Fruit fly (Drosophila melanogaster): ENCODE measurements around the gene FMRFaR.

The FMRFaR gene

DNA sequence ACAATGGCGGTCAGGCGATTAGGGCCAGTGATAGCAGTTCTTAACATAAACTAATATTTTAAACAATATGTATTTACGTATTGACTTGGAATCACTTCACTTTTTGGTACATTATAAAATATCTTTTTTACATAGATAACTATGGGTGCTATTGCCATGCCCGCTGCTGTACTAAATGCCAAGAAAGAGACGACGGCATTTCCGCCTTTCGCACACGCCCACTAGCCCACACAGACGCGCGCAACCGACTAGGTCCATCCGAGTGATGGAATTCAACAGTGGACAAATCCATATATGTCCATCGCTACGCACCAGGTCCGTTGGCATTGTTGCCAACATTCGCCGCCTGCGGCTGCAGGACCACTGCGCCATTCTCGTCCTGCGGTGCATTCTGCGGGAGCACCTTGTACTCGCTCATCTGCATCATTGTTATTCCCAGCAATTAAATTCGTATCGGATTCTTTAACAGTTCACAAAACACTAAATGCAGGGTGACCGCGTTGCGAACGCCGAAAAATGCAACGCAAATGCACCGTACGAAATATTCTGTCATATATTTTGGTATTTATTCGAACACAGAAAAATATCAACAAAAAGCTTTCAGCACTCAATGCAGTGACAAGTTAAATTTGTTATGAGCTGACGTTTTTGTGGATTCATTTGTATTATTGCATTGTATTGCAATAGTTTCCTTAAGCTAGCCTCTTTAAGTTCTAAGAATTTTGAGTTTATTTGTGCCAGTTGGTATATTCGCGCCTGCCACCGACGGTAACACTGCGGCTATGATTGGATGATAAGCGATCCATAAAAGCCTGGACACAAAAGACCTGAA lies 45.0 kb downstream of the FMRFaR start, which contains the start of the genes scramb2 and Sk2 (continued):
- peak; percentile 86 for TF ChIP-seq CG12155 (GFP tag; optimal IDR thresholded peaks at IDR 0.05)
- TF ChIP-seq CG13624 (GFP tag; optimal IDR thresholded peaks at IDR 0.05) = peak; percentile 84
- TF ChIP-seq CG43689 (GFP tag; IDR thresholded peaks at IDR 0.05) = peak; percentile 77
- peak; percentile 89 for TF ChIP-seq Six4 (GFP tag; optimal IDR thresholded peaks at IDR 0.05)
- TF ChIP-seq E2f2 (GFP tag; IDR thresholded peaks at IDR 0.05) = peak; percentile 78
- peak; percentile 96 for TF ChIP-seq CG34422 (GFP tag; IDR thresholded peaks at IDR 0.05)
- peak; percentile 94 for TF ChIP-seq tap (tag; optimal IDR thresholded peaks at IDR 0.05)
- peak; percentile 95 for TF ChIP-seq Oli (tag; optimal IDR thresholded peaks at IDR 0.05)
- TF ChIP-seq gcm2 (GFP tag; optimal IDR thresholded peaks at IDR 0.05) = peak; percentile 85
- TF ChIP-seq fd102C (GFP tag; optimal IDR thresholded peaks at IDR 0.05) = peak; percentile 80
- TF ChIP-seq CG11695 (GFP tag; IDR thresholded peaks at IDR 0.05) = peak; percentile 97
- peak; percentile 90 for TF ChIP-seq jing (GFP tag; optimal IDR thresholded peaks at IDR 0.05)
- peak; percentile 95 for TF ChIP-seq CG18262 (tag; optimal IDR thresholded peaks at IDR 0.05)
- TF ChIP-seq lmd (GFP tag; IDR thresholded peaks at IDR 0.05) = peak; percentile 94
- peak; percentile 83 for TF ChIP-seq CG14710 (tag; optimal IDR thresholded peaks at IDR 0.05)
- peak; percentile 47 for TF ChIP-seq Elba2 (GFP tag; optimal IDR thresholded peaks at IDR 0.05)
- TF ChIP-seq D19A (tag; optimal IDR thresholded peaks at IDR 0.05) = peak; percentile 90
- TF ChIP-seq abd-A (tag; optimal IDR thresholded peaks at IDR 0.05) = no peak
- peak; percentile 95 for TF ChIP-seq fd64A (GFP tag; optimal IDR thresholded peaks at IDR 0.05)
- no peak for TF ChIP-seq cad (GFP tag; optimal IDR thresholded peaks at IDR 0.05)
- peak; percentile 88 for TF ChIP-seq CG32767 (GFP tag; IDR thresholded peaks at IDR 0.05)
- peak; percentile 91 for TF ChIP-seq CG4707 (GFP tag; optimal IDR thresholded peaks at IDR 0.05)
- TF ChIP-seq CG18764 (GFP tag; optimal IDR thresholded peaks at IDR 0.05) = peak; percentile 83
- TF ChIP-seq Vsx1 (GFP tag; optimal IDR thresholded peaks at IDR 0.05) = peak; percentile 94
- TF ChIP-seq pum (GFP tag; optimal IDR thresholded peaks at IDR 0.05) = peak; percentile 67
- TF ChIP-seq btn (GFP tag; optimal IDR thresholded peaks at IDR 0.05) = peak; percentile 77
- peak; percentile 95 for TF ChIP-seq ATbp (GFP tag; optimal IDR thresholded peaks at IDR 0.05)
- TF ChIP-seq tx (GFP tag; optimal IDR thresholded peaks at IDR 0.05) = peak; percentile 67
- peak; percentile 84 for TF ChIP-seq peb (GFP tag; IDR thresholded peaks at IDR 0.05)
- no peak for TF ChIP-seq yki (optimal IDR thresholded peaks at IDR 0.05)
- TF ChIP-seq CG34224 (GFP tag; IDR thresholded peaks at IDR 0.05; ENCODE audit: partially characterized antibody) = no peak
- TF ChIP-seq phol (tag; optimal IDR thresholded peaks at IDR 0.05) = peak; percentile 93
- peak; percentile 84 for TF ChIP-seq CG6654 (GFP tag; optimal IDR thresholded peaks at IDR 0.05)
- peak; percentile 87 for TF ChIP-seq CG3407 (GFP tag; optimal IDR thresholded peaks at IDR 0.05)
- TF ChIP-seq so (GFP tag; IDR thresholded peaks at IDR 0.05) = peak; percentile 95; the same call in 2 of the 3 replicates
- TF ChIP-seq Dfd (GFP tag; optimal IDR thresholded peaks at IDR 0.05) = peak in 1 of 2 experiments; percentile 19
- peak; percentile 95 for TF ChIP-seq kah (GFP tag; optimal IDR thresholded peaks at IDR 0.05)
- TF ChIP-seq oc (tag; optimal IDR thresholded peaks at IDR 0.05) = peak; percentile 92
- peak; percentile 91 for TF ChIP-seq scrt (GFP tag; optimal IDR thresholded peaks at IDR 0.05)
- TF ChIP-seq Neu2 (GFP tag; optimal IDR thresholded peaks at IDR 0.05; ENCODE audit: borderline replicate concordance) = no peak
- TF ChIP-seq Gug (GFP tag; IDR thresholded peaks at IDR 0.05) = peak; percentile 89
- TF ChIP-seq repo (GFP tag; optimal IDR thresholded peaks at IDR 0.05) = peak; percentile 80
- TF ChIP-seq HLH3B (GFP tag; IDR thresholded peaks at IDR 0.05) = peak; percentile 95
- TF ChIP-seq Scr (GFP tag; IDR thresholded peaks at IDR 0.05; ENCODE audit: partially characterized antibody) = no peak
- TF ChIP-seq CG11456 (GFP tag; IDR thresholded peaks at IDR 0.05) = peak; percentile 96
- peak; percentile 79 for TF ChIP-seq Mes4 (GFP tag; optimal IDR thresholded peaks at IDR 0.05)
- TF ChIP-seq CG6791 (GFP tag; IDR thresholded peaks at IDR 0.05; ENCODE audit: partially characterized antibody) = no peak
- peak; percentile 83 for TF ChIP-seq Poxn (GFP tag; IDR thresholded peaks at IDR 0.05)
- peak; percentile 83 for TF ChIP-seq gt (GFP tag; IDR thresholded peaks at IDR 0.05)
- peak; percentile 42 for TF ChIP-seq corto (GFP tag; optimal IDR thresholded peaks at IDR 0.05)
